Fruit fly (Drosophila melanogaster): Measurements from ENCODE around the gene CG13671.

The CG13671 gene

dm6 chr3L:8308891-8309352, 9.1 kb downstream of the CG13671 start, which contains the start of gene BI-1:
TSS of gene BI-1 (minus strand) at chr3L:8308941.
- TF ChIP-seq CG8478 (optimal IDR thresholded peaks at IDR 0.05) (no peak), EcR (GFP tag; optimal IDR thresholded peaks at IDR 0.05) (no peak), Dll (optimal IDR thresholded peaks at IDR 0.05) (no peak), pan (optimal IDR thresholded peaks at IDR 0.05) (no peak), usp (GFP tag; optimal IDR thresholded peaks at IDR 0.05) (no peak), psq (optimal IDR thresholded peaks at IDR 0.05) (no peak)

dm6 chr3L:8312290-8312689, 12.4 kb downstream of the CG13671 start:
- TF ChIP-seq CG8478 (optimal IDR thresholded peaks at IDR 0.05) = no peak
- TF ChIP-seq pan (optimal IDR thresholded peaks at IDR 0.05) = no peak
- no peak for TF ChIP-seq psq (optimal IDR thresholded peaks at IDR 0.05)
- no peak for TF ChIP-seq usp (GFP tag; optimal IDR thresholded peaks at IDR 0.05)
- TF ChIP-seq Dll (optimal IDR thresholded peaks at IDR 0.05) = no peak

- peak; percentile 45 for TF ChIP-seq pan (optimal IDR thresholded peaks at IDR 0.05)
- TF ChIP-seq psq (optimal IDR thresholded peaks at IDR 0.05) = no peak
- TF ChIP-seq usp (GFP tag; optimal IDR thresholded peaks at IDR 0.05) = no peak
Measured at dm6 chr3L:8314788-8315140, 14.9 kb downstream of the CG13671 start.

- TF ChIP-seq pan (optimal IDR thresholded peaks at IDR 0.05) (no peak), CG8478 (optimal IDR thresholded peaks at IDR 0.05) (peak; percentile 65)
Measured at dm6 chr3L:8315141-8315816, 15.4 kb downstream of the CG13671 start, which contains the start of gene Cpsf6. TSS of gene Cpsf6 (minus strand) at chr3L:8315502.

- no peak for TF ChIP-seq EcR (GFP tag; optimal IDR thresholded peaks at IDR 0.05)
- TF ChIP-seq CG8478 (optimal IDR thresholded peaks at IDR 0.05) = no peak
- no peak for TF ChIP-seq psq (optimal IDR thresholded peaks at IDR 0.05)
Measured at dm6 chr3L:8318916-8319506, 19.1 kb downstream of the CG13671 start, which contains the start of gene CG43059. TSS of gene CG43059 (minus strand) at chr3L:8318966.

dm6 chr3L:8320105-8320813, 20.4 kb downstream of the CG13671 start, which contains the start of gene CG13670:
TSS of gene CG13670 (plus strand) at chr3L:8320763.
- TF ChIP-seq pan (optimal IDR thresholded peaks at IDR 0.05) = no peak
- TF ChIP-seq Dll (optimal IDR thresholded peaks at IDR 0.05) = no peak
- TF ChIP-seq CG8478 (optimal IDR thresholded peaks at IDR 0.05) = no peak
- TF ChIP-seq usp (GFP tag; optimal IDR thresholded peaks at IDR 0.05) = no peak
- no peak for TF ChIP-seq EcR (GFP tag; optimal IDR thresholded peaks at IDR 0.05)
- no peak for TF ChIP-seq psq (optimal IDR thresholded peaks at IDR 0.05)

- no peak for TF ChIP-seq EcR (GFP tag; optimal IDR thresholded peaks at IDR 0.05)
- TF ChIP-seq usp (GFP tag; optimal IDR thresholded peaks at IDR 0.05) = no peak
- TF ChIP-seq pan (optimal IDR thresholded peaks at IDR 0.05) = no peak
- TF ChIP-seq psq (optimal IDR thresholded peaks at IDR 0.05) = no peak
- TF ChIP-seq CG8478 (optimal IDR thresholded peaks at IDR 0.05) = no peak
- no peak for TF ChIP-seq Dll (optimal IDR thresholded peaks at IDR 0.05)
Measured at dm6 chr3L:8323817-8324216, 24.0 kb downstream of the CG13671 start.

- TF ChIP-seq pan (optimal IDR thresholded peaks at IDR 0.05) = no peak
- TF ChIP-seq Dll (optimal IDR thresholded peaks at IDR 0.05) = no peak
- no peak for TF ChIP-seq EcR (GFP tag; optimal IDR thresholded peaks at IDR 0.05)
- TF ChIP-seq usp (GFP tag; optimal IDR thresholded peaks at IDR 0.05) = no peak
- TF ChIP-seq CG8478 (optimal IDR thresholded peaks at IDR 0.05) = no peak
- no peak for TF ChIP-seq psq (optimal IDR thresholded peaks at IDR 0.05)
Measured at dm6 chr3L:8325559-8325958, 25.7 kb downstream of the CG13671 start, which contains the start of gene CG34461. TSS of gene CG34461 (plus strand) at chr3L:8325859.

- TF ChIP-seq CG8478 (optimal IDR thresholded peaks at IDR 0.05) (no peak), pan (optimal IDR thresholded peaks at IDR 0.05) (no peak), Dll (optimal IDR thresholded peaks at IDR 0.05) (no peak), usp (GFP tag; optimal IDR thresholded peaks at IDR 0.05) (no peak), psq (optimal IDR thresholded peaks at IDR 0.05) (no peak), EcR (GFP tag; optimal IDR thresholded peaks at IDR 0.05) (no peak)
Measured at dm6 chr3L:8328283-8328682, 28.4 kb downstream of the CG13671 start, which contains the start of gene CG34462. TSS of gene CG34462 (plus strand) at chr3L:8328583.

- TF ChIP-seq usp (GFP tag; optimal IDR thresholded peaks at IDR 0.05) (no peak), pan (optimal IDR thresholded peaks at IDR 0.05) (no peak), psq (optimal IDR thresholded peaks at IDR 0.05) (no peak), CG8478 (optimal IDR thresholded peaks at IDR 0.05) (no peak), Dll (optimal IDR thresholded peaks at IDR 0.05) (no peak), EcR (GFP tag; optimal IDR thresholded peaks at IDR 0.05) (no peak)
Measured at dm6 chr3L:8329005-8329404, 29.1 kb downstream of the CG13671 start.

dm6 chr3L:8331414-8331813, 31.6 kb downstream of the CG13671 start:
- TF ChIP-seq CG8478 (optimal IDR thresholded peaks at IDR 0.05) (no peak), EcR (GFP tag; optimal IDR thresholded peaks at IDR 0.05) (no peak), pan (optimal IDR thresholded peaks at IDR 0.05) (no peak), usp (GFP tag; optimal IDR thresholded peaks at IDR 0.05) (no peak), psq (optimal IDR thresholded peaks at IDR 0.05) (no peak), Dll (optimal IDR thresholded peaks at IDR 0.05) (no peak)

dm6 chr3L:8333574-8333973, 33.7 kb downstream of the CG13671 start:
- no peak for TF ChIP-seq psq (optimal IDR thresholded peaks at IDR 0.05)
- TF ChIP-seq CG8478 (optimal IDR thresholded peaks at IDR 0.05) = no peak
- no peak for TF ChIP-seq EcR (GFP tag; optimal IDR thresholded peaks at IDR 0.05)
- TF ChIP-seq usp (GFP tag; optimal IDR thresholded peaks at IDR 0.05) = no peak
- no peak for TF ChIP-seq pan (optimal IDR thresholded peaks at IDR 0.05)
- no peak for TF ChIP-seq Dll (optimal IDR thresholded peaks at IDR 0.05)

Measured in whole organism.